Fruit fly (Drosophila melanogaster) whole organism, prepupa: Measurements from ENCODE around the gene CG33191.

Experiments used
- Blimp-1 ChIP-seq: fragments of 200-800 bp; sonication (Bioruptor generic); optimal IDR thresholded peaks from 3 replicates; lab custom pipeline; 2017; ENCODE audit warnings: missing biosample characterization, missing genetic modification characterization, mild to moderate bottlenecking, moderate library complexity, missing genetic modification reagents
- CG10669 ChIP-seq: fragments of 200-800 bp; sonication (Bioruptor generic); optimal IDR thresholded peaks from 3 replicates; lab custom pipeline; 2018; ENCODE audit warnings: missing biosample characterization, mild to moderate bottlenecking, missing genetic modification characterization, moderate library complexity
- CG11294 ChIP-seq: fragments of 200-800 bp; sonication (Bioruptor generic); IDR thresholded peaks from 2 replicates; pipeline ENCODE4 v1.3.6; 2022; ENCODE audit warnings: missing biosample characterization, missing genetic modification characterization
- CG15336 ChIP-seq: fragments of 200-800 bp; sonication (Bioruptor generic); IDR thresholded peaks from 2 replicates; pipeline ENCODE4 v1.3.6; 2022; ENCODE audit warnings: missing biosample characterization, missing genetic modification characterization
- CG1621 ChIP-seq: fragments of 200-800 bp; sonication (Bioruptor generic); optimal IDR thresholded peaks from 3 replicates; lab custom pipeline; 2018; ENCODE audit warnings: missing biosample characterization, mild to moderate bottlenecking, missing genetic modification characterization
- CG16779 ChIP-seq: fragments of 200-800 bp; sonication (Bioruptor generic); optimal IDR thresholded peaks from 3 replicates; lab custom pipeline; 2017; ENCODE audit warnings: missing biosample characterization, mild to moderate bottlenecking, missing genetic modification characterization
- CG3032 ChIP-seq: fragments of 200-800 bp; optimal IDR thresholded peaks from 2 replicates; lab custom pipeline; 2019; ENCODE audit warnings: missing biosample characterization, mild to moderate bottlenecking, missing genetic modification characterization, moderate library complexity
- CG32006 ChIP-seq: fragments of 200-800 bp; sonication (Bioruptor generic); optimal IDR thresholded peaks from 3 replicates; lab custom pipeline; 2017; ENCODE audit warnings: missing biosample characterization, mild to moderate bottlenecking, missing genetic modification characterization
- CG3919 ChIP-seq: fragments of 200-800 bp; sonication (Bioruptor generic); optimal IDR thresholded peaks from 3 replicates; lab custom pipeline; 2016; ENCODE audit warnings: missing biosample characterization, missing genetic modification characterization
- CG6163 ChIP-seq: fragments of 200-800 bp; sonication (Bioruptor generic); IDR thresholded peaks from 3 replicates; pipeline ENCODE4 v1.3.6; 2022; ENCODE audit warnings: missing biosample characterization, missing genetic modification characterization
- CG6276 ChIP-seq: fragments of 200-800 bp; sonication (Bioruptor generic); optimal IDR thresholded peaks from 2 replicates; lab custom pipeline; 2017; ENCODE audit warnings: missing biosample characterization, mild to moderate bottlenecking, missing genetic modification characterization
- CG6808 ChIP-seq: fragments of 200-800 bp; sonication (Bioruptor generic); optimal IDR thresholded peaks from 3 replicates; lab custom pipeline; 2017; ENCODE audit warnings: missing biosample characterization, missing genetic modification characterization, mild to moderate bottlenecking, moderate library complexity, missing genetic modification reagents
- CG6854 ChIP-seq: fragments of 200-800 bp; sonication (Bioruptor generic); optimal IDR thresholded peaks from 2 replicates; lab custom pipeline; 2017; ENCODE audit warnings: missing biosample characterization, mild to moderate bottlenecking, missing genetic modification characterization
- CG7368 ChIP-seq: fragments of 200-800 bp; sonication (Bioruptor generic); optimal IDR thresholded peaks from 3 replicates; lab custom pipeline; 2016; ENCODE audit warnings: missing biosample characterization, missing genetic modification characterization
- CG8119 ChIP-seq: fragments of 200-800 bp; sonication (Bioruptor generic); IDR thresholded peaks from 3 replicates; pipeline ENCODE4 v1.3.6; 2022; ENCODE audit warnings: missing biosample characterization, missing genetic modification characterization
- CG8632 ChIP-seq: fragments of 200-800 bp; sonication (Bioruptor generic); optimal IDR thresholded peaks from 3 replicates; lab custom pipeline; 2016; ENCODE audit warnings: missing biosample characterization, missing genetic modification characterization
- CG9139 ChIP-seq: fragments of 200-800 bp; sonication (Bioruptor generic); optimal IDR thresholded peaks from 3 replicates; lab custom pipeline; 2017; ENCODE audit warnings: missing biosample characterization, mild to moderate bottlenecking, missing genetic modification characterization
- Eip75B ChIP-seq: fragments of 200-800 bp; sonication (Bioruptor generic); optimal IDR thresholded peaks from 3 replicates; lab custom pipeline; 2016; ENCODE audit warnings: missing biosample characterization, missing genetic modification characterization
- Eip78C ChIP-seq: fragments of 200-800 bp; sonication (Bioruptor generic); peaks from one replicate; lab custom pipeline; 2016; ENCODE audit warnings: missing biosample characterization, missing genetic modification characterization
- Ets21C ChIP-seq: fragments of 200-800 bp; sonication (Bioruptor generic); optimal IDR thresholded peaks from 3 replicates; lab custom pipeline; 2016; ENCODE audit warnings: missing biosample characterization, missing genetic modification characterization
- Ets96B ChIP-seq: fragments of 200-800 bp; optimal IDR thresholded peaks from 2 replicates; lab custom pipeline; 2019; ENCODE audit warnings: missing biosample characterization, mild to moderate bottlenecking, missing genetic modification characterization, moderate library complexity
- Gug ChIP-seq: fragments of 200-800 bp; sonication (Bioruptor generic); IDR thresholded peaks from 2 replicates; pipeline ENCODE4 v1.3.6; 2022; ENCODE audit warnings: missing biosample characterization, missing genetic modification characterization
- Hr38 ChIP-seq: sonication (Bioruptor generic); optimal IDR thresholded peaks from 2 replicates; lab custom pipeline; 2016; ENCODE audit warnings: missing biosample characterization, missing genetic modification characterization
- Hr39 ChIP-seq: fragments of 200-800 bp; sonication (Bioruptor generic); optimal IDR thresholded peaks from 2 replicates; lab custom pipeline; 2016; ENCODE audit warnings: missing biosample characterization, missing genetic modification characterization
- Hr4 ChIP-seq: fragments of 200-800 bp; sonication (Bioruptor generic); optimal IDR thresholded peaks from 3 replicates; lab custom pipeline; 2016; ENCODE audit warnings: missing biosample characterization, missing genetic modification characterization
- Lpt ChIP-seq: fragments of 200-800 bp; sonication (Bioruptor generic); optimal IDR thresholded peaks from 3 replicates; lab custom pipeline; 2016; ENCODE audit warnings: missing biosample characterization, missing genetic modification characterization
- OdsH ChIP-seq: fragments of 200-800 bp; sonication (Bioruptor generic); optimal IDR thresholded peaks from 3 replicates; lab custom pipeline; 2016; ENCODE audit warnings: missing biosample characterization, missing genetic modification characterization
- Sox102F ChIP-seq: fragments of 200-800 bp; sonication (Bioruptor generic); optimal IDR thresholded peaks from 2 replicates; lab custom pipeline; 2016; ENCODE audit warnings: missing biosample characterization, mild to moderate bottlenecking, missing genetic modification characterization
- Sox15 ChIP-seq: fragments of 200-800 bp; sonication (Bioruptor generic); optimal IDR thresholded peaks from 3 replicates; lab custom pipeline; 2016; ENCODE audit warnings: missing biosample characterization, missing genetic modification characterization
- acj6 ChIP-seq: fragments of 200-800 bp; sonication (Bioruptor generic); optimal IDR thresholded peaks from 3 replicates; lab custom pipeline; 2016; ENCODE audit warnings: missing biosample characterization, missing genetic modification characterization
- cyc ChIP-seq: fragments of 200-800 bp; sonication (Bioruptor generic); optimal IDR thresholded peaks from 3 replicates; lab custom pipeline; 2016; ENCODE audit warnings: missing biosample characterization, missing genetic modification characterization
- dac ChIP-seq: fragments of 200-800 bp; sonication (Bioruptor generic); optimal IDR thresholded peaks from 2 replicates; lab custom pipeline; 2017; ENCODE audit warnings: missing biosample characterization, mild to moderate bottlenecking, missing genetic modification characterization
- dsx ChIP-seq: fragments of 200-800 bp; optimal IDR thresholded peaks from 3 replicates; lab custom pipeline; 2019; ENCODE audit warnings: missing biosample characterization, mild to moderate bottlenecking, missing genetic modification characterization, moderate library complexity; ENCODE audit not compliant: poor library complexity, severe bottlenecking
- eg ChIP-seq: fragments of 200-800 bp; sonication (Bioruptor generic); IDR thresholded peaks from 3 replicates; pipeline ENCODE4 v1.3.6; 2022; ENCODE audit warnings: missing biosample characterization, missing genetic modification characterization
- fd85E ChIP-seq: fragments of 200-800 bp; sonication (Bioruptor generic); optimal IDR thresholded peaks from 3 replicates; lab custom pipeline; 2016; ENCODE audit warnings: missing biosample characterization, missing genetic modification characterization
- lz ChIP-seq: fragments of 200-800 bp; sonication (Bioruptor generic); optimal IDR thresholded peaks from 3 replicates; lab custom pipeline; 2016; ENCODE audit warnings: missing biosample characterization, missing genetic modification characterization
- net ChIP-seq: fragments of 200-800 bp; sonication (Bioruptor generic); optimal IDR thresholded peaks from 3 replicates; lab custom pipeline; 2016; ENCODE audit warnings: missing biosample characterization, missing genetic modification characterization
- pdm3 ChIP-seq: fragments of 200-800 bp; sonication (Bioruptor generic); optimal IDR thresholded peaks from 3 replicates; lab custom pipeline; 2016; ENCODE audit warnings: missing biosample characterization, missing genetic modification characterization
- spab ChIP-seq: fragments of 200-800 bp; sonication (Bioruptor generic); optimal IDR thresholded peaks from 2 replicates; lab custom pipeline; 2017; ENCODE audit warnings: missing biosample characterization, mild to moderate bottlenecking, missing genetic modification characterization, missing genetic modification reagents
- ss ChIP-seq, 2 experiments: fragments of 200-800 bp; sonication (Bioruptor generic); optimal IDR thresholded peaks; 2 replicates in 1 of 2; 3 replicates in 1 of 2; lab custom pipeline; 2017 to 2018; ENCODE audit warnings: mild to moderate bottlenecking in 2 of 2, missing biosample characterization in 2 of 2, missing genetic modification characterization in 2 of 2, moderate library complexity in 1 of 2
- svp ChIP-seq: fragments of 200-800 bp; sonication (Bioruptor generic); peaks from one replicate; lab custom pipeline; 2016; ENCODE audit warnings: missing biosample characterization, missing genetic modification characterization

CG33191 gene

dm6 chr3R:8798332-8798731 lies 18.6 kb upstream of the CG33191 start:
- no peak for TF ChIP-seq Sox15 (GFP tag; lab: Kevin White, UChicago)
- TF ChIP-seq Eip78C (GFP tag; lab: Kevin White, UChicago): no peak
- TF ChIP-seq CG11294 (GFP tag; lab: Robert Waterston, UW): no peak
- TF ChIP-seq cyc (GFP tag; lab: Kevin White, UChicago): no peak
- no peak for TF ChIP-seq Gug

- TF ChIP-seq CG6854: no peak
- no peak for TF ChIP-seq CG32006 (GFP tag; lab: Kevin White, UChicago)
- no peak for TF ChIP-seq cyc (GFP tag; lab: Kevin White, UChicago)
- no peak for TF ChIP-seq Hr38 (GFP tag; lab: Kevin White, UChicago)
- TF ChIP-seq Blimp-1 (GFP tag; lab: Kevin White, UChicago): no peak
- no peak for TF ChIP-seq Eip75B (GFP tag; lab: Kevin White, UChicago)
- TF ChIP-seq CG7368 (GFP tag; lab: Kevin White, UChicago): no peak
- no peak for TF ChIP-seq CG16779 (tag; lab: Kevin White, UChicago)
- TF ChIP-seq CG6808 (GFP tag; lab: Kevin White, UChicago): no peak
- no peak for TF ChIP-seq Hr39
- TF ChIP-seq CG6163 (GFP tag; lab: Robert Waterston, UW): no peak
- no peak for TF ChIP-seq Hr4 (GFP tag; lab: Kevin White, UChicago)
- TF ChIP-seq lz (GFP tag; lab: Kevin White, UChicago): no peak
- TF ChIP-seq acj6: no peak
- TF ChIP-seq dsx (GFP tag; lab: Kevin White, UChicago): no peak
- TF ChIP-seq fd85E (GFP tag; lab: Kevin White, UChicago): no peak
- TF ChIP-seq Sox102F: no peak
- no peak for TF ChIP-seq net (GFP tag; lab: Kevin White, UChicago)
These were observed 14.7 kb upstream of the CG33191 start, which contains the start of gene Ir85a for dm6 chr3R:8794384-8794783. Gene Ir85a, plus strand, starts transcription at chr3R:8794684.

dm6 chr3R:8793726-8794125 lies 14.0 kb upstream of the CG33191 start:
- TF ChIP-seq CG6854 (no peak), Eip78C (GFP tag; lab: Kevin White, UChicago) (peak; percentile 53), Sox15 (GFP tag; lab: Kevin White, UChicago) (no peak)

- TF ChIP-seq Ets96B (tag; lab: Kevin White, UChicago) (peak; percentile 45), dac (peak; percentile 9), svp (peak; percentile 58), CG3032 (peak; percentile 43), Ets21C (no peak), Blimp-1 (GFP tag; lab: Kevin White, UChicago) (peak; percentile 94), CG1621 (tag; lab: Kevin White, UChicago) (peak; percentile 20), CG6854 (peak; percentile 82), pdm3 (peak; percentile 31), spab (peak; percentile 65), CG8119 (GFP tag; lab: Robert Waterston, UW) (peak; percentile 80), net (GFP tag; lab: Kevin White, UChicago) (peak; percentile 57), OdsH (GFP tag; lab: Kevin White, UChicago) (no peak), fd85E (GFP tag; lab: Kevin White, UChicago) (no peak), ss (GFP tag; optimal IDR thresholded peaks at IDR 0.05; lab: Kevin White, UChicago) (peak; percentile 48 to 87), Eip78C (GFP tag; lab: Kevin White, UChicago) (peak; percentile 70), CG32006 (GFP tag; lab: Kevin White, UChicago) (peak; percentile 37), CG6163 (GFP tag; lab: Robert Waterston, UW) (peak; percentile 71; the same call in 2 of the 3 replicates), CG8632 (no peak), dsx (GFP tag; lab: Kevin White, UChicago) (peak; percentile 60), CG7368 (GFP tag; lab: Kevin White, UChicago) (no peak), CG9139 (peak; percentile 81), CG3919 (peak; percentile 71), lz (GFP tag; lab: Kevin White, UChicago) (no peak), eg (peak; percentile 73; the same call in 2 of the 3 replicates), cyc (GFP tag; lab: Kevin White, UChicago) (no peak), Eip75B (GFP tag; lab: Kevin White, UChicago) (peak; percentile 14), CG6808 (GFP tag; lab: Kevin White, UChicago) (peak; percentile 86), Sox102F (peak; percentile 37), CG6276 (GFP tag; lab: Kevin White, UChicago) (peak; percentile 80), CG10669 (GFP tag; lab: Kevin White, UChicago) (peak; percentile 27), CG15336 (peak; percentile 71), CG16779 (tag; lab: Kevin White, UChicago) (peak; percentile 63), Lpt (GFP tag; lab: Kevin White, UChicago) (peak; percentile 74)
These were observed 12.9 kb upstream of the CG33191 start for dm6 chr3R:8792463-8793175.
